Worm (Caenorhabditis elegans) whole organism, L2 larva: ENCODE data around the gene lgc-19.

Source experiments
- C34F6.9 ChIP-seq: fragments of 150-350 bp; optimal IDR thresholded peaks from 2 replicates; lab custom pipeline; 2014; ENCODE audit warnings: missing biosample characterization, missing genetic modification characterization
- aly-2 ChIP-seq: fragments of 150-350 bp; optimal IDR thresholded peaks from 2 replicates; lab custom pipeline; 2014; ENCODE audit warnings: missing biosample characterization, missing genetic modification characterization
- nhr-10 ChIP-seq: sonication (generic microtip); optimal IDR thresholded peaks from 2 replicates; lab custom pipeline; 2017; ENCODE audit warnings: missing biosample characterization, missing genetic modification characterization
- unc-62 ChIP-seq: fragments of 150-350 bp; optimal IDR thresholded peaks from 2 replicates; lab custom pipeline; 2014; ENCODE audit warnings: missing biosample characterization, missing genetic modification reagents, missing genetic modification characterization

DNA sequence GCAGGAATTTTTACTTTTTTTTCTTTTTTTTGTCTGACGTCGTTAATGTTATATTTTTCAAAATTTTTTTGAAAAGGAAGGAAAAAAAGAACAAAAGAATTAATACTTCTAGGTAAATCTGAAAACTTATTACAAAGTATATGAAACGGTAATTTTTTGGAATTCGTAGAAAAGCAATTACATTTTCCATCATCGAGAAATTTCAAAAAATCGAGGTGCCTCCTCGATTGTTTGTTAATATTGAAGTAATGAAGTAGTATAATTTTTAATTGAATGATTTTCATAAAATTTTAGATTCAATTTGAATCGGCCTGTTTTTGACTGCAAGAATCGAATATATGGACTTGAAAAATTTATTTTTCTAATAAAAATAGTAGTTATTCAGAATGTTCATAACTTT lies 28.9 kb upstream of the lgc-19 start:
- TF ChIP-seq C34F6.9 (tag; lab: Kevin White, UChicago) (no peak), unc-62 (GFP tag; lab: Kevin White, UChicago) (no peak), nhr-10 (tag; lab: Kevin White, UChicago) (no peak), aly-2 (tag; lab: Kevin White, UChicago) (no peak)
